Fruit fly (Drosophila melanogaster): ENCODE results near the gene ATPsynE.

ATPsynE gene

DNA sequence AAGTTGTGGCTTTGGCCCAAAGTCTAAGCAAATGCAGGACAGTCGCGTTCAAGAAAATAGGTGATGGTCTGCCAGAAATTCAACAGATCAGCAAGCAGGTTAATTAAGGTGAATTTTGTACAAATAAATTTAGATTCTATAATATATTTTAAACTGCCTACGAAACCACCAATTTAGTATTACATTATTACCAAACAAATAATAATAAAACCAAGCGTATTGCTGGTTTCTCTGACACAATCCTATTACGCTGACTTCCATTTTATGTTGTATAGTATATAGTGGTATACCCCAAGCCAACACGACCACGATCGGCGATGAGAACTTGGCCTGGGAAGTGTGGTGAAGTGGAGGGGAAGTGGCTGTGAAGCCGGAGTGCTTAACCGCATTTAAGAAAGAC, 35.3 kb upstream of the ATPsynE start:
- TF ChIP-seq Pif1A (GFP tag; optimal IDR thresholded peaks at IDR 0.05) (peak; percentile 84), CG8301 (tag; optimal IDR thresholded peaks at IDR 0.05) (peak; percentile 90), Snoo (tag; optimal IDR thresholded peaks at IDR 0.05) (peak; percentile 73), CG34367 (tag; optimal IDR thresholded peaks at IDR 0.05) (peak; percentile 82), CG13204 (GFP tag; optimal IDR thresholded peaks at IDR 0.05) (peak; percentile 79), gl (tag; optimal IDR thresholded peaks at IDR 0.05) (peak; percentile 76), CG17806 (tag; optimal IDR thresholded peaks at IDR 0.05) (peak; percentile 88), D1 (tag; optimal IDR thresholded peaks at IDR 0.05) (peak; percentile 77), CG9948 (tag; optimal IDR thresholded peaks at IDR 0.05) (peak; percentile 85), CG15710 (tag; optimal IDR thresholded peaks at IDR 0.05) (peak; percentile 84), CG14655 (GFP tag; optimal IDR thresholded peaks at IDR 0.05) (peak; percentile 91), rn (GFP tag; IDR thresholded peaks at IDR 0.05) (peak; percentile 50; the same call in 1 of the 2 replicates), CG4496 (GFP tag; IDR thresholded peaks at IDR 0.05) (peak; percentile 80), Pif1B (GFP tag; optimal IDR thresholded peaks at IDR 0.05) (peak; percentile 78), CG10348 (GFP tag; IDR thresholded peaks at IDR 0.05) (0 out of 2 replicates have a peak, but pooled peaks have one; percentile 9), CG32121 (GFP tag; IDR thresholded peaks at IDR 0.05) (peak; percentile 80), CG8159 (tag; optimal IDR thresholded peaks at IDR 0.05) (peak; percentile 85), Ets98B (GFP tag; IDR thresholded peaks at IDR 0.05) (peak; percentile 81), CG12605 (GFP tag; IDR thresholded peaks at IDR 0.05) (peak; percentile 81), EcR (GFP tag; optimal IDR thresholded peaks at IDR 0.05) (peak; percentile 83), fd96Ca (GFP tag; IDR thresholded peaks at IDR 0.05) (peak; percentile 61)

dm6 chr3R:14292307-14292711, 34.4 kb upstream of the ATPsynE start:
- TF ChIP-seq EcR (GFP tag; optimal IDR thresholded peaks at IDR 0.05) (no peak), CG4496 (GFP tag; IDR thresholded peaks at IDR 0.05) (peak; percentile 30; the same call in 1 of the 3 replicates), CG34367 (tag; optimal IDR thresholded peaks at IDR 0.05) (peak; percentile 45), CG15710 (tag; optimal IDR thresholded peaks at IDR 0.05) (peak; percentile 54), rn (GFP tag; IDR thresholded peaks at IDR 0.05) (no peak), CG32121 (GFP tag; IDR thresholded peaks at IDR 0.05) (peak; percentile 37; the same call in 1 of the 2 replicates), CG14655 (GFP tag; optimal IDR thresholded peaks at IDR 0.05) (peak; percentile 80), CG12605 (GFP tag; IDR thresholded peaks at IDR 0.05) (0 out of 2 replicates have a peak, but pooled peaks have one; percentile 19), Ets98B (GFP tag; IDR thresholded peaks at IDR 0.05) (no peak), Snoo (tag; optimal IDR thresholded peaks at IDR 0.05) (peak; percentile 32), fd96Ca (GFP tag; IDR thresholded peaks at IDR 0.05) (no peak), CG8159 (tag; optimal IDR thresholded peaks at IDR 0.05) (peak; percentile 74), CG17806 (tag; optimal IDR thresholded peaks at IDR 0.05) (peak; percentile 49), Pif1A (GFP tag; optimal IDR thresholded peaks at IDR 0.05) (no peak), CG9948 (tag; optimal IDR thresholded peaks at IDR 0.05) (peak; percentile 72), D1 (tag; optimal IDR thresholded peaks at IDR 0.05) (no peak), CG8301 (tag; optimal IDR thresholded peaks at IDR 0.05) (peak; percentile 57), CG13204 (GFP tag; optimal IDR thresholded peaks at IDR 0.05) (no peak), gl (tag; optimal IDR thresholded peaks at IDR 0.05) (no peak)

- no peak for TF ChIP-seq D1 (tag; optimal IDR thresholded peaks at IDR 0.05)
- no peak for TF ChIP-seq CG32121 (GFP tag; IDR thresholded peaks at IDR 0.05)
- TF ChIP-seq CG17806 (tag; optimal IDR thresholded peaks at IDR 0.05), result no peak
- no peak for TF ChIP-seq CG8301 (tag; optimal IDR thresholded peaks at IDR 0.05)
- no peak for TF ChIP-seq CG8159 (tag; optimal IDR thresholded peaks at IDR 0.05)
- no peak for TF ChIP-seq CG4496 (GFP tag; IDR thresholded peaks at IDR 0.05)
- TF ChIP-seq Ets98B (GFP tag; IDR thresholded peaks at IDR 0.05), result no peak
- no peak for TF ChIP-seq Pif1B (GFP tag; optimal IDR thresholded peaks at IDR 0.05)
- TF ChIP-seq CG10348 (GFP tag; IDR thresholded peaks at IDR 0.05), result no peak
- TF ChIP-seq CG13204 (GFP tag; optimal IDR thresholded peaks at IDR 0.05), result no peak
These were observed 32.2 kb upstream of the ATPsynE start for dm6 chr3R:14294397-14295018.

dm6 chr3R:14296126-14296525, 30.6 kb upstream of the ATPsynE start:
- TF ChIP-seq Snoo (tag; optimal IDR thresholded peaks at IDR 0.05) (no peak), CG12605 (GFP tag; IDR thresholded peaks at IDR 0.05) (no peak), CG9948 (tag; optimal IDR thresholded peaks at IDR 0.05) (no peak), EcR (GFP tag; optimal IDR thresholded peaks at IDR 0.05) (no peak), CG13204 (GFP tag; optimal IDR thresholded peaks at IDR 0.05) (no peak)

DNA sequence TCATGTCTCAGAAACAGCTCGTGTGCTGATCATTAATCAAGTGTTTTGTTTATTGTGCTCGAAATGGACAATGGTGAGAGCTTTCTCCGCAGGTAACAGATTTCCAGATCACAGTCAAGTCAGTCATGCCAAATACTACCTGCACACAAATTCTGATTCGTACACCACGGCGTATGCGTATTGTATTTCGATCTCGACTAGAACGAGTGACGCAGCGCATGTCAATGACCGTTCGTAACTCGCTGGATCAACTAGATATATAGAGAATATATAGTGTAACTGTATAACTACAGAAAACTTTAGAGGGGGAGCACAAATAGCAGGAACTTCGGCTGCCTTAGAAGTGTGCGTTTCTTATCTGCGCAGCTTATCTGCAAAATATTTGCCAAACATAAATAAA, 30.0 kb upstream of the ATPsynE start:
- TF ChIP-seq gl (tag; optimal IDR thresholded peaks at IDR 0.05) (no peak), EcR (GFP tag; optimal IDR thresholded peaks at IDR 0.05) (peak; percentile 71)

DNA sequence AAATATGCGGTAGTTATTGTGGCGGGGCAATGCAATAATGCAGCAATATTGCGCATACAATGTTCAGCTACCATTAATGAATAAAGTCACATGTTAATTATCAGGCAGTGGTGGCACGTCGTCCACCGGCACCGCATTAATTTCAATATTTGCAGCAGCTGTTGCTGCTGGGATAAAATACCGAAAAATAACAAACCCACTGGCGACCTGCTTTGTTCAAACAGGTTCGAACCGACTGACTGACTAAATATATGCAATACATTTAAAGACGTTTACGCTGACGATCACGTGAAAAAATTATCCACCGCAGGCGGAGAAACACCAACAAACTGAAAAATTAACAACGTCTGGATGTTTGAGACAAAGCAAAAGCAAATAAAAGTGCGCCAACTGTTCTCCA, 29.3 kb upstream of the ATPsynE start:
- TF ChIP-seq CG34367 (tag; optimal IDR thresholded peaks at IDR 0.05), result no peak
- 0 out of 3 replicates have a peak, but pooled peaks have one; percentile 13 for TF ChIP-seq fd96Ca (GFP tag; IDR thresholded peaks at IDR 0.05)
- no peak for TF ChIP-seq gl (tag; optimal IDR thresholded peaks at IDR 0.05)
- TF ChIP-seq rn (GFP tag; IDR thresholded peaks at IDR 0.05), result no peak
- TF ChIP-seq Snoo (tag; optimal IDR thresholded peaks at IDR 0.05), result no peak
- no peak for TF ChIP-seq CG13204 (GFP tag; optimal IDR thresholded peaks at IDR 0.05)
- TF ChIP-seq EcR (GFP tag; optimal IDR thresholded peaks at IDR 0.05), result no peak
- TF ChIP-seq CG4496 (GFP tag; IDR thresholded peaks at IDR 0.05), result no peak

Data from whole organism, pupa.